Fruit fly (Drosophila melanogaster): Measurements from ENCODE around the gene spi.

The spi gene

DNA sequence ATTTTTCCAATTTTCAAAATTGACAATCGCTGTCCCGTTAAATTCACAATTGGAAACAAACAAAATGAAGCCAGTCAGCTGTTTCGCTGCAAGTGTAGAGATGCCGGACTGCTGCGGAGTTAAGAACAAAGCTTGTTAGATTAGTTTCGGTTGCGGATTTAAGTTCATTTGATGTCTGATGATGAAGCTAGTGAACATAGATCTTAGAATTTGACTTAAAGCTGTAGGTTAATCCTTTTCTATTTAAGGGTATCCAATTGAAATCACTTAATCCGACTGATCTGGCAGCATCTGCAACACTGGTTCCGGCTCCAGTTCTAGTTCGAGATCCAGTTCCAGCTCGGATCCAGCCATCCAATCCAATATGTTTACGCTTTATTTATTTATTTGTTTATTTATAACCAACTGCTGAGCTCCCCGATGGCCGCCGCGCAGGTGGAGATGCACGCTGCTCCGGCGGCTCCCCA lies 6.8 kb upstream of the spi start, which contains the start of the genes PCNA2 and CG10366 (continued):
- TF ChIP-seq bsh (GFP tag; optimal IDR thresholded peaks at IDR 0.05): peak in 1 of 2 experiments; percentile 60
- peak; percentile 39 for TF ChIP-seq YL-1 (GFP tag; optimal IDR thresholded peaks at IDR 0.05)
- peak; percentile 78 for TF ChIP-seq ind (GFP tag; optimal IDR thresholded peaks at IDR 0.05)
- no peak for TF ChIP-seq Hr39 (optimal IDR thresholded peaks at IDR 0.05)
- no peak for TF ChIP-seq nerfin-2 (GFP tag; IDR thresholded peaks at IDR 0.05; ENCODE audit: partially characterized antibody)
- TF ChIP-seq Atf6 (GFP tag; IDR thresholded peaks at IDR 0.05): peak; percentile 42; the same call in 1 of the 2 replicates
- no peak for TF ChIP-seq schlank (tag; optimal IDR thresholded peaks at IDR 0.05)
- 0 out of 4 replicates have a peak, but pooled peaks have one; percentile 51 for TF ChIP-seq chinmo (GFP tag; IDR thresholded peaks at IDR 0.05; ENCODE audit: partially characterized antibody)
- TF ChIP-seq CG9609 (GFP tag; optimal IDR thresholded peaks at IDR 0.05): peak; percentile 84
- peak; percentile 69 for TF ChIP-seq CG16863 (GFP tag; optimal IDR thresholded peaks at IDR 0.05)
- no peak for TF ChIP-seq run (tag; optimal IDR thresholded peaks at IDR 0.05)
- peak; percentile 62 for TF ChIP-seq dmrt11E (tag; optimal IDR thresholded peaks at IDR 0.05)
- peak in 1 of 3 experiments; percentile 60 for TF ChIP-seq lola (GFP tag; optimal IDR thresholded peaks at IDR 0.05)
- peak; percentile 54; the same call in 1 of the 2 replicates for TF ChIP-seq vvl (GFP tag; IDR thresholded peaks at IDR 0.05)
- no peak; the same call in 1 of the 2 replicates for TF ChIP-seq Taf1 (GFP tag; IDR thresholded peaks at IDR 0.05)
- TF ChIP-seq CG5180 (GFP tag; optimal IDR thresholded peaks at IDR 0.05): no peak
- peak; percentile 77 for TF ChIP-seq CG17829 (tag; optimal IDR thresholded peaks at IDR 0.05)
- TF ChIP-seq CG30403 (GFP tag; optimal IDR thresholded peaks at IDR 0.05): peak; percentile 81
- no peak for TF ChIP-seq CG8478 (optimal IDR thresholded peaks at IDR 0.05)
- no peak for TF ChIP-seq CG10431 (GFP tag; optimal IDR thresholded peaks at IDR 0.05)
- TF ChIP-seq CG18262 (tag; optimal IDR thresholded peaks at IDR 0.05): peak; percentile 54
- no peak for TF ChIP-seq CG3726 (GFP tag; IDR thresholded peaks at IDR 0.05)
- TF ChIP-seq CG7556 (GFP tag; optimal IDR thresholded peaks at IDR 0.05): peak; percentile 51
- TF ChIP-seq ttk (GFP tag; IDR thresholded peaks at IDR 0.05): no peak
- no peak for TF ChIP-seq CG14667 (GFP tag; IDR thresholded peaks at IDR 0.05)
- TF ChIP-seq rib (GFP tag; IDR thresholded peaks at IDR 0.05): no peak
- no peak for TF ChIP-seq croc (GFP tag; conservative IDR thresholded peaks at IDR 0.05)
- peak; percentile 86 for TF ChIP-seq HmgZ (tag; optimal IDR thresholded peaks at IDR 0.05)
- TF ChIP-seq CG11723 (GFP tag; optimal IDR thresholded peaks at IDR 0.05): peak; percentile 4
- peak; percentile 53 for TF ChIP-seq Bteb2 (GFP tag; optimal IDR thresholded peaks at IDR 0.05)
- TF ChIP-seq CG12744 (GFP tag; optimal IDR thresholded peaks at IDR 0.05): peak; percentile 38
- TF ChIP-seq pros (GFP tag; optimal IDR thresholded peaks at IDR 0.05): no peak
- TF ChIP-seq CG2678 (tag; optimal IDR thresholded peaks at IDR 0.05): peak; percentile 68
- TF ChIP-seq zfh2 (GFP tag; optimal IDR thresholded peaks at IDR 0.05): peak; percentile 79
- TF ChIP-seq p53 (GFP tag; optimal IDR thresholded peaks at IDR 0.05): peak; percentile 38
- TF ChIP-seq CG6765 (GFP tag; optimal IDR thresholded peaks at IDR 0.05): no peak
- TF ChIP-seq CG17328 (GFP tag; IDR thresholded peaks at IDR 0.05): peak; percentile 43; the same call in 1 of the 2 replicates
- TF ChIP-seq ato (GFP tag; IDR thresholded peaks at IDR 0.05; ENCODE audit: partially characterized antibody): 0 out of 2 replicates have a peak, but pooled peaks have one; percentile 23
- TF ChIP-seq Nf-YB (GFP tag; optimal IDR thresholded peaks at IDR 0.05): peak; percentile 55
- TF ChIP-seq tap (tag; optimal IDR thresholded peaks at IDR 0.05): peak; percentile 34
- peak; percentile 45 for TF ChIP-seq ERR (GFP tag; optimal IDR thresholded peaks at IDR 0.05)
- no peak for TF ChIP-seq disco-r (GFP tag; optimal IDR thresholded peaks at IDR 0.05)
- no peak for TF ChIP-seq kah (GFP tag; optimal IDR thresholded peaks at IDR 0.05)
- TF ChIP-seq klu (GFP tag; IDR thresholded peaks at IDR 0.05): peak; percentile 25; the same call in 1 of the 2 replicates
- no peak for TF ChIP-seq CG6175 (GFP tag; IDR thresholded peaks at IDR 0.05)
- TF ChIP-seq CG13775 (GFP tag; optimal IDR thresholded peaks at IDR 0.05): peak; percentile 78
- TF ChIP-seq btn (GFP tag; optimal IDR thresholded peaks at IDR 0.05): peak; percentile 6
- no peak for TF ChIP-seq lov (optimal IDR thresholded peaks at IDR 0.05)
- no peak for TF ChIP-seq lov (GFP tag; IDR thresholded peaks at IDR 0.05)
- TF ChIP-seq Hr78 (GFP tag; optimal IDR thresholded peaks at IDR 0.05): no peak
- TF ChIP-seq Hmx (GFP tag; optimal IDR thresholded peaks at IDR 0.05): no peak
